Worm (Caenorhabditis elegans) whole organism, L3 larva: ENCODE data around the gene elpc-4.

Source experiments
- R02D3.7 ChIP-seq: fragments of 150-350 bp; optimal IDR thresholded peaks from 2 replicates; lab custom pipeline; 2014; ENCODE audit warnings: missing biosample characterization, missing genetic modification characterization
- ceh-9 ChIP-seq: sonication (generic microtip); optimal IDR thresholded peaks from 2 replicates; lab custom pipeline; 2018; ENCODE audit warnings: missing biosample characterization, missing genetic modification characterization
- egl-27 ChIP-seq: sonication (generic microtip); optimal IDR thresholded peaks from 4 replicates; lab custom pipeline; 2017; ENCODE audit warnings: missing biosample characterization, missing genetic modification reagents, missing genetic modification characterization
- lin-15B ChIP-seq: fragments of 150-350 bp; optimal IDR thresholded peaks from 2 replicates; lab custom pipeline; 2014; ENCODE audit warnings: missing biosample characterization, missing genetic modification characterization
- nhr-11 ChIP-seq: fragments of 150-350 bp; optimal IDR thresholded peaks from 2 replicates; lab custom pipeline; 2014; ENCODE audit warnings: missing biosample characterization, missing genetic modification characterization
- nhr-237 ChIP-seq: fragments of 150-350 bp; optimal IDR thresholded peaks from 2 replicates; lab custom pipeline; 2014; ENCODE audit warnings: missing biosample characterization, missing genetic modification characterization
- nhr-25 ChIP-seq: sonication (generic microtip); optimal IDR thresholded peaks from 2 replicates; lab custom pipeline; 2017; ENCODE audit warnings: missing biosample characterization, missing genetic modification characterization
- nhr-76 ChIP-seq: fragments of 150-350 bp; sonication (generic microtip); optimal IDR thresholded peaks from 5 replicates; lab custom pipeline; 2014; ENCODE audit warnings: missing biosample characterization, missing genetic modification characterization
- nhr-77 ChIP-seq: fragments of 150-350 bp; optimal IDR thresholded peaks from 2 replicates; lab custom pipeline; 2014; ENCODE audit warnings: missing biosample characterization, missing genetic modification characterization
- tbx-2 ChIP-seq: sonication (generic microtip); optimal IDR thresholded peaks from 2 replicates; lab custom pipeline; 2016; ENCODE audit warnings: mild to moderate bottlenecking, missing genetic modification characterization, missing compliant biosample characterization
- unc-39 ChIP-seq: sonication (generic microtip); optimal IDR thresholded peaks from 4 replicates; lab custom pipeline; 2017; ENCODE audit warnings: missing biosample characterization, missing genetic modification characterization
- ztf-11 ChIP-seq: fragments of 150-350 bp; optimal IDR thresholded peaks from 2 replicates; lab custom pipeline; 2014; ENCODE audit warnings: missing biosample characterization, missing genetic modification characterization

DNA sequence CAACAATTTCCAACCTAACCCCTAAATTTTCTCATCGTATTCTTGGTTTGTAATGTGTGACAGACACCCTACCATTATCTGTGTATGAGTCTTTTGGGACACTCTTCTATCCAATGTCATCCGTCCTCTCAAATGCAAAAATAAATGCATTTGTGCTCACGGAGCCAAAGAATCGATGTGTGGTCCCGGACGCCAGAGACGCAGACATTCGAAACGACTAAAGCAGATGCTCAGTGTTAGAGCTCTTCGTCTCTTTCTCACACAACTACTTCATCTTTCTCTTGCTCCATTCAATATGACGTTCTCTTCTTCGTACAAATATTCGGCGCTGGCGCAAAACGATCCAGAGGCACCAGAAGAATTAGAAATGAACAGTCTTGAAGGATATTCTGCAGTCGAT lies 37.2 kb upstream of the elpc-4 start, which contains the start of gene unc-24:
- TF ChIP-seq nhr-11 (tag; lab: Kevin White, UChicago) (no peak), nhr-77 (tag; lab: Kevin White, UChicago) (no peak), nhr-25 (tag; lab: Kevin White, UChicago) (no peak), nhr-76 (tag; lab: Kevin White, UChicago) (no peak), tbx-2 (tag; lab: Kevin White, UChicago) (no peak), R02D3.7 (tag; lab: Kevin White, UChicago) (no peak), ztf-11 (tag; lab: Kevin White, UChicago) (no peak), lin-15B (tag; lab: Kevin White, UChicago) (peak; percentile 22), unc-39 (tag; lab: Kevin White, UChicago) (no peak), ceh-9 (tag; lab: Kevin White, UChicago) (no peak), nhr-237 (tag; lab: Kevin White, UChicago) (no peak), egl-27 (tag; lab: Kevin White, UChicago) (no peak)
